Worm (Caenorhabditis elegans): ENCODE results near the gene pcdr-1.
A peak's percentile ranks its signal among the peaks of the same experiment; 100 is the strongest.

The pcdr-1 gene

DNA sequence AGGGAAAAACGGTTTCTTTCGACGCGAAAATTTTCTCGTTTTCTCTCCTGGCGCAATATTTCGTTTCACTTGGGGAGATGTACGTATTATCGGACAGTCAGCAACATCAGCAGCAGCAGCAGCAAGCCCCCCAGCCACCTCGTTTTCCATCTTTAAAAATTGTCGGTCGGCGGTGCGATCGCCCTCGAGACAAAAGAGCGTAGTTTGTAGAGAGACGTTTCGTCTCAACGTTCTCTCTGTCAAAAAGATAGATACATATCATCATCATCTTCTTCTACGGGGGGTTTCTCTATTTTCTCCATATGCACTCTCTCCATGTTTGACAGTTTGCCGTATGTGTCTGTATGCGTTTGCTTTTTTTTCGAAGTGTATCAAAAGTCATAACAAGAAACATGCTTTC lies 43.0 kb downstream of the pcdr-1 start (continued):
- no peak for TF ChIP-seq T20F7.1 (GFP tag; optimal IDR thresholded peaks at IDR 0.05)
- TF ChIP-seq nhr-42 (GFP tag; IDR thresholded peaks at IDR 0.05), result no peak
- peak; percentile 49 for TF ChIP-seq nhr-25 (tag; optimal IDR thresholded peaks at IDR 0.05; ENCODE audit: borderline replicate concordance, insufficient read depth)
- TF ChIP-seq F49E8.2 (tag; optimal IDR thresholded peaks at IDR 0.05; ENCODE audit: borderline replicate concordance), result no peak
- no peak for TF ChIP-seq hmg-1.1 (GFP tag; IDR thresholded peaks at IDR 0.05)
- no peak for TF ChIP-seq ctbp-1 (GFP tag; IDR thresholded peaks at IDR 0.05)
- TF ChIP-seq nhr-48 (tag; optimal IDR thresholded peaks at IDR 0.05), result peak; percentile 96
- TF ChIP-seq lin-13 (GFP tag; optimal IDR thresholded peaks at IDR 0.05), result no peak
- no peak for TF ChIP-seq zfp-3 (GFP tag; conservative IDR thresholded peaks at IDR 0.05)
- TF ChIP-seq nhr-76 (tag; optimal IDR thresholded peaks at IDR 0.05), result no peak
- TF ChIP-seq F26F4.8 (GFP tag; conservative IDR thresholded peaks at IDR 0.05), result no peak
- TF ChIP-seq R02D3.7 (tag; optimal IDR thresholded peaks at IDR 0.05), result no peak
- TF ChIP-seq vab-7 (GFP tag; IDR thresholded peaks at IDR 0.05), result no peak
- TF ChIP-seq ZK546.5 (tag; optimal IDR thresholded peaks at IDR 0.05), result no peak
- TF ChIP-seq lin-39 (tag; optimal IDR thresholded peaks at IDR 0.05), result no peak
- no peak for TF ChIP-seq ceh-20 (GFP tag; IDR thresholded peaks at IDR 0.05)
- no peak for TF ChIP-seq unc-39 (tag; optimal IDR thresholded peaks at IDR 0.05)
- peak; percentile 58 for TF ChIP-seq mep-1 (tag; optimal IDR thresholded peaks at IDR 0.05)
- peak; percentile 85 to 90 for TF ChIP-seq mdl-1 (tag; optimal IDR thresholded peaks at IDR 0.05)
- TF ChIP-seq unc-62 (GFP tag; optimal IDR thresholded peaks at IDR 0.05 in 1 of 2), result no peak
- TF ChIP-seq unc-62 (tag; optimal IDR thresholded peaks at IDR 0.05), result no peak
- no peak for TF ChIP-seq mdt-29 (GFP tag; IDR thresholded peaks at IDR 0.05)
- no peak for TF ChIP-seq D1046.2 (GFP tag; IDR thresholded peaks at IDR 0.05)
- no peak for TF ChIP-seq tag-97 (GFP tag; IDR thresholded peaks at IDR 0.05)

DNA sequence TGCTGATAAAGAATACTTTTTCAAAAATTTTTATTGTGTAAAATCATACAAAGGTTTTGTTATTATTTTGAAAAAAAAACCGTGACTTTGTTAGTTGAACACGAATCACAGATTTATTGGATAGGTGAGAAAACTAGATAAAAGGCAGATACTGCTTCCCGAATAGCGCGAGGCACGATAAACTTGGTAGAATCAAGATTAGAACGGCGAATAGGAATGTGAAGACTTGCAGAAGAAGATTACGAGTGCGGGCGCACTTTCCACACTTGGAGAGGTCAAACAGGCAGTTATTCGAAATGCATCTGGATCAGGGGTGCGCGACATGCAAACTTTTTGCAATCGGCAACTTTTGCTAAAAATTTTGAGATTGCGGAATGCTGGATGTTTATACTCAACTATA lies 46.6 kb downstream of the pcdr-1 start:
- TF ChIP-seq Y5F2A.4 (GFP tag; optimal IDR thresholded peaks at IDR 0.05) (no peak), arid-1 (GFP tag; conservative IDR thresholded peaks at IDR 0.05) (no peak), Y48G9A.11 (GFP tag; IDR thresholded peaks at IDR 0.05) (no peak), nhr-237 (tag; optimal IDR thresholded peaks at IDR 0.05) (no peak), D1046.2 (GFP tag; IDR thresholded peaks at IDR 0.05) (no peak), egl-43 (GFP tag; IDR thresholded peaks at IDR 0.05) (no peak), pha-4 (GFP tag; IDR thresholded peaks at IDR 0.05) (no peak), pha-4 (tag; optimal IDR thresholded peaks at IDR 0.05) (no peak), ceh-28 (tag; optimal IDR thresholded peaks at IDR 0.05) (no peak), T20F7.1 (GFP tag; optimal IDR thresholded peaks at IDR 0.05) (no peak), zip-11 (GFP tag; IDR thresholded peaks at IDR 0.05) (no peak), pqm-1 (tag; optimal IDR thresholded peaks at IDR 0.05) (no peak), spr-1 (tag; optimal IDR thresholded peaks at IDR 0.05) (no peak), lsy-2 (tag; optimal IDR thresholded peaks at IDR 0.05) (no peak), nhr-76 (tag; optimal IDR thresholded peaks at IDR 0.05) (no peak), nhr-6 (tag; optimal IDR thresholded peaks at IDR 0.05) (no peak), cey-2 (tag; optimal IDR thresholded peaks at IDR 0.05; ENCODE audit: borderline replicate concordance, insufficient read depth) (no peak), zip-2 (tag; optimal IDR thresholded peaks at IDR 0.05) (no peak), fkh-10 (GFP tag; optimal IDR thresholded peaks at IDR 0.05) (no peak), tra-1 (GFP tag; IDR thresholded peaks at IDR 0.05) (no peak)

DNA sequence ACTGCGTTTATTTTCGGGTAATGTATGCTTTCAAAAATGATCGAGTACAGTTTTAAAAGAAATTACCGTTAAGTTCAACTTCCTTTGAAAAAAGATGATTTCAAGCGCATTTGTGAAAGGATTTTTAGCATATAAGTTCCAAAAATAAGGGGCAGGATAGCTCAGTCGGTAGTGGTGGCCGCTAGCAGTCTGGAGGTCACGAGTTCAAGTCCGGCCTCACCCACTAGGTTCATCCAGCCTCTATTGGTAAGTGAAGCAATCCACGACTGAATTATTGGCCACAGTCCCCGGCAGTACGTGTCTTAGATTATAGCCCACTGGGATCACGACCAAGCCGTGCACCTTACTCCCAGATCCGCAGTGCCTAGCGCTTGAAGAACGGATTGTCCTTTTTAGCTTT lies 50.4 kb downstream of the pcdr-1 start:
- TF ChIP-seq dmd-9 (GFP tag; IDR thresholded peaks at IDR 0.05) (no peak), egl-43 (GFP tag; IDR thresholded peaks at IDR 0.05) (peak; percentile 53; the same call in 1 of the 2 replicates), aha-1 (tag) (peak; percentile 85), snpc-1.2 (GFP tag; IDR thresholded peaks at IDR 0.05) (peak; percentile 62; the same call in 1 of the 2 replicates)
